Fruit fly (Drosophila melanogaster): Measurements from ENCODE around the gene CG9213.

Gene CG9213

dm6 chrX:15594230-15594857 is 20.0 kb upstream of the CG9213 start (continued):
- TF ChIP-seq lmd (GFP tag; IDR thresholded peaks at IDR 0.05) = peak; percentile 56; the same call in 1 of the 2 replicates
- TF ChIP-seq CG11560 (tag; IDR thresholded peaks at IDR 0.05) = peak; percentile 25; the same call in 1 of the 3 replicates
- no peak for TF ChIP-seq Blimp-1 (GFP tag; optimal IDR thresholded peaks at IDR 0.05)
- TF ChIP-seq CG11723 (GFP tag; optimal IDR thresholded peaks at IDR 0.05) = no peak
- peak; percentile 18 for TF ChIP-seq phol (tag; optimal IDR thresholded peaks at IDR 0.05)
- TF ChIP-seq cad (GFP tag; optimal IDR thresholded peaks at IDR 0.05) = no peak
- TF ChIP-seq CG1647 (GFP tag; optimal IDR thresholded peaks at IDR 0.05) = no peak
- TF ChIP-seq CG16863 (GFP tag; optimal IDR thresholded peaks at IDR 0.05) = no peak
- TF ChIP-seq Antp (GFP tag; optimal IDR thresholded peaks at IDR 0.05) = no peak
- TF ChIP-seq CG2116 (GFP tag; optimal IDR thresholded peaks at IDR 0.05) = no peak
- peak; percentile 51; the same call in 1 of the 2 replicates for TF ChIP-seq CG9215 (GFP tag; IDR thresholded peaks at IDR 0.05)
- TF ChIP-seq sens (GFP tag) = peak; percentile 81
- no peak for TF ChIP-seq Mes4 (GFP tag; optimal IDR thresholded peaks at IDR 0.05)
- TF ChIP-seq CG30403 (GFP tag; optimal IDR thresholded peaks at IDR 0.05) = peak; percentile 23
- TF ChIP-seq prd (optimal IDR thresholded peaks at IDR 0.05) = no peak
- peak; percentile 51; the same call in 2 of the 3 replicates for TF ChIP-seq prd (GFP tag; IDR thresholded peaks at IDR 0.05)
- TF ChIP-seq CG14860 (GFP tag; IDR thresholded peaks at IDR 0.05; ENCODE audit: partially characterized antibody) = no peak
- TF ChIP-seq ara (GFP tag; IDR thresholded peaks at IDR 0.05) = no peak; the same call in 1 of the 2 replicates
- TF ChIP-seq Aef1 (GFP tag; IDR thresholded peaks at IDR 0.05) = peak; percentile 51
- no peak for TF ChIP-seq Jarid2 (GFP tag; optimal IDR thresholded peaks at IDR 0.05)
- TF ChIP-seq Bteb2 (GFP tag; optimal IDR thresholded peaks at IDR 0.05) = no peak
- TF ChIP-seq HLH4C (GFP tag; IDR thresholded peaks at IDR 0.05; ENCODE audit: partially characterized antibody) = 0 out of 3 replicates have a peak, but pooled peaks have one; percentile 29
- TF ChIP-seq CG2875 (GFP tag; optimal IDR thresholded peaks at IDR 0.05) = no peak
- no peak for TF ChIP-seq Eip74EF (GFP tag; optimal IDR thresholded peaks at IDR 0.05)
- TF ChIP-seq tx (GFP tag; optimal IDR thresholded peaks at IDR 0.05) = no peak
- TF ChIP-seq eyg (GFP tag; optimal IDR thresholded peaks at IDR 0.05) = no peak
- TF ChIP-seq CG8281 (tag; optimal IDR thresholded peaks at IDR 0.05) = no peak
- TF ChIP-seq CG15011 (GFP tag; optimal IDR thresholded peaks at IDR 0.05) = no peak
- peak; percentile 53; the same call in 2 of the 3 replicates for TF ChIP-seq Optix (GFP tag; IDR thresholded peaks at IDR 0.05)
- no peak for TF ChIP-seq ac (GFP tag; optimal IDR thresholded peaks at IDR 0.05)
- no peak for TF ChIP-seq Stat92E (GFP tag; optimal IDR thresholded peaks at IDR 0.05)
- no peak for TF ChIP-seq B-H1 (GFP tag; IDR thresholded peaks at IDR 0.05)
- TF ChIP-seq Xrp1 (GFP tag; IDR thresholded peaks at IDR 0.05) = no peak
- TF ChIP-seq Doc2 (GFP tag; IDR thresholded peaks at IDR 0.05) = no peak
- peak; percentile 27; the same call in 1 of the 2 replicates for TF ChIP-seq CG13287 (GFP tag; IDR thresholded peaks at IDR 0.05; ENCODE audit: partially characterized antibody)
- no peak for TF ChIP-seq CG13624 (GFP tag; optimal IDR thresholded peaks at IDR 0.05)
- TF ChIP-seq CG10979 (tag; optimal IDR thresholded peaks at IDR 0.05) = no peak
- TF ChIP-seq ken (GFP tag; IDR thresholded peaks at IDR 0.05) = peak; percentile 66; the same call in 2 of the 3 replicates
- TF ChIP-seq insv (GFP tag; optimal IDR thresholded peaks at IDR 0.05) = peak in 1 of 2 experiments; percentile 36
- TF ChIP-seq CG13424 (tag; optimal IDR thresholded peaks at IDR 0.05) = no peak
